Worm (Caenorhabditis elegans): ENCODE measurements around the gene srd-31.

ce11 chrV:7622011-7622465, 12.5 kb downstream of the srd-31 start, which contains the start of gene C50E3.12:
- TF ChIP-seq ztf-11 (tag; optimal IDR thresholded peaks at IDR 0.05) (no peak), nhr-12 (tag; optimal IDR thresholded peaks at IDR 0.05) (no peak), unc-120 (tag; optimal IDR thresholded peaks at IDR 0.05; ENCODE audit: poor library complexity, severe bottlenecking) (no peak), ces-1 (GFP tag; optimal IDR thresholded peaks at IDR 0.05) (no peak), nhr-76 (tag; optimal IDR thresholded peaks at IDR 0.05) (no peak), lsy-2 (tag; optimal IDR thresholded peaks at IDR 0.05) (no peak), hlh-1 (tag; optimal IDR thresholded peaks at IDR 0.05) (no peak), sptf-1 (tag; optimal IDR thresholded peaks at IDR 0.05) (no peak), snpc-4 (tag; optimal IDR thresholded peaks at IDR 0.05) (no peak), pha-4 (tag; optimal IDR thresholded peaks at IDR 0.05) (no peak), M03D4.4 (tag; optimal IDR thresholded peaks at IDR 0.05) (no peak), lin-13 (tag; optimal IDR thresholded peaks at IDR 0.05) (no peak), unc-39 (tag; optimal IDR thresholded peaks at IDR 0.05) (no peak), ceh-39 (tag; optimal IDR thresholded peaks at IDR 0.05) (no peak)

Measured in whole organism, mixed stage, embryonic.